Fruit fly (Drosophila melanogaster) ovary, adult (tissue): Measurements from ENCODE around the gene NimB3.

Experiments
- CG17801 ChIP-seq: fragments of 200-800 bp; optimal IDR thresholded peaks from 2 replicates; lab custom pipeline; 2019; ENCODE audit warnings: missing biosample characterization, mild to moderate bottlenecking, missing genetic modification characterization, moderate library complexity; ENCODE audit not compliant: partially characterized antibody

NimB3 gene

dm6 chr2L:13967846-13968350 is at the start of gene NimB3:
NimB3 (minus strand) TSS chr2L:13967985.
- no peak for TF ChIP-seq CG17801

DNA sequence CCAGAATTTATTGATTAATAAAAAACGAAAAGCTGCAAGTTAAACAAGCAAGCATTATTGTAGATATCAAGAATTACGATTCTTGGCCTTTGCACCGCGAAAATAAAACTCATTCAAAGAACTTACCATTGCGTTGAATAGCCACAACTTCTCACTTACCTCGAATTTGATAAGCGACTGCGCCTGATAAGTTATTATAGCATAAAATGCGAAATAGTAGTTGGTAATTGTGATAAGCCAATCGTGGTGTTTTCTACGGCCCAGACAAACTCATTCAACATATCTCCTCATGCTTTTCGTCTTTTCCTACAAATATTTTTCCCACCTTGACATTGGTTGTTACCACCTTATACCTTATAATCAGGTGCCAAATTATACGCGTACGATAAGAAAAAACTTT is 47.3 kb upstream of the NimB3 start:
- no peak for TF ChIP-seq CG17801

DNA sequence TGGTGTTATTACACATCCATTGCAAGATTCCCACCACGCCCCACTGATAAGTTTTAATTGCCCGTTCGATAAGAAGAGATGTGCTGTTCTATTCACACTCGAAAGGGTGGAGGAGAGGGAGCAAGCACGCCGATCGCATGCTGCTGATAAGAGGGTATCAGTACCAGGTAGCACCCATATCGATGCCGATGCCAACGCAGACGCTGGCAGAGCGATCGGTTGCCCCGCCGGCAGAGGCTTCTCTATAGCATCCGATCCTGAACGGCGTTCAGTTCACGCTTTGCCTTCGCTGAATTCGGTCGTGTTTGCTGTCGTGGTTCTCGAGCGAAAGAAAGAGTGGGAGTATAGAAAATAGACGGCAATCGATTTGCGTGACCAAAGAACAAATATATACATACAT is 45.7 kb upstream of the NimB3 start:
- no peak for TF ChIP-seq CG17801

DNA sequence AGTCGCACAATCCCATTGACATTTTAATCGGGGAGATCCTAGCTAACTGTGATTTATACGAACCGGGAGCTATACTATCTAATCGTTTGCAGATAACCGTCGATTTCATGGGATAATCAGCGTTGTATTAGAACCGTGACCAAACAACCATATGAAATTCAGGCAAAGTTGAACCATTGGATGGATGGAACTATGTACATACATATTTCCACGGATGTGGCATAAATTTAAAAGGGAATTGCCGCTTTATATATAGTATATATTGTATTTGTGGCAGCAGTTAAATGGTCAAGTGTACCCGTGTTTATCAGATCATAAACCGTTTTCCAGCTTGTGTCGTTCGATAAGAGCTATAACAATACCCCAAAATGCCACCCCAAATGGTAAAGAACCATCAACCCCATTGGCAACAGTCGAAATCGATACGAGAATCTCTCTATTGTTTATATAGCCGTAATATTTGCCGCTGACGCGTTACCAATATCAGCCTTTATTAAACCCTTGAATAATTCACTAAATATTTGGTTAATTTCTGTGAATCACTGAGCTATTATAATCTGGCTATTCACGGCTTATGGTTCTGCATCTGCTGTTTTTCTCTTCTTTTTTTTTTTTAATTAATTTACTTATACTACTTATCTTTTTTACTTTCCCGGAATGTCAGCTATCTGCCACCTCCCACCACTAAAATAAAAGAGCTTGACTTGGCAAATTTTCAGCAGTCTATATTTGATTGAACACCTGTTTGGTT is 44.7 kb upstream of the NimB3 start, which contains the start of gene bgm:
Gene bgm (plus strand): TSS at position 701 of the 751 bp plus-strand sequence.
- no peak for TF ChIP-seq CG17801

DNA sequence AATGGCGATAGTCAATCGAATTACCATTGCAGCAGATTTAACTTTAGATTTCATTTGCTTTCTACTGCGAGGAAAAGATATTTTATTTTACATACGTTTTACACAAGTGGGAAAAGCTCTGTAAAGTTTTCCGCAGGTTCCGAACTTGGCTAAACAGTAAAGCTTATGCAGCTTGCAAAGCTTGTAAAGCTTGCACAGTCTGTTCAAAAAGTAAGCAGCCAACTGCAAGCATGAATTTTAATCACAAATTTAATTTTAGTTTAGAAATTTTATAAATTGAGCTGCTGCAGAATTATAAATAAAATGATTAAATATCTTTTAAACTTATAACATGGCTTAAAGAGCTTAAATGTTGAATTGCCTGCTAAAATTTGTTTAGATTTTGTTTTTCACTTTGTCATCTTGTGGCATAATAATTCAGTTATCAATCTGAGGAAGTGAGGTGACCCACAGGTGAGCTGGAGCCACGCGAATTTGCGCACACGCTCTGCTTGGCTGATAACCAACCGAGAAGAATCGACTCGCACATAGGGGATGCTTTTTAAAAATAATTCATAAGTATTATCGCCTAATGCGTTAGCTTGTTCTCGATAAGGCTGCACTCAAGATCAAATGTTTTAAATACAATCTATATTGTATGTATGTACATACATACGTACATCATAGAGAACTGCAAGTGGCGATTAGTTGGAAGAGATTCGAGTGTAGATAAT is 44.0 kb upstream of the NimB3 start:
- peak; percentile 2 for TF ChIP-seq CG17801

DNA sequence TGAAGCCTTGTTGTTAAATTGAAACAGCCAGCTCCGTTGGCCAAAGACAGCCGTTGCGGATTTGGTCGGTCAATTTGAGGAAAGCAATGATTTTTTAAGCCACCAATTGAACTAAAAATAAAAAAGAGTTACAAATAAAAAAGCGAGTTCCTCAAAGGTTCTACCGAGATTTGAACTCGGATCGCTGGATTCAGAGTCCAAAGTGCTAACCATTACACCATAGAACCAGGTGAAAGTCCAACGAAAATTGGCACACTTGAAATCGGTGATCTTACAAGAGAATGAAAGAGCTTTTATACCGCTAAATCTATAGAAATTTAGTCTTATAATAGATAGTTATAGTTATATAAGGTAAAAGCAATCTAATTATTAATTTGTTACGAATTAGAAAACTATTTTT is 42.6 kb upstream of the NimB3 start:
- TF ChIP-seq CG17801 = no peak

- no peak for TF ChIP-seq CG17801
Observed at dm6 chr2L:14007801-14008200, 40.0 kb upstream of the NimB3 start, which contains the start of gene CG42692. CG42692 (plus strand) TSS chr2L:14008101.

DNA sequence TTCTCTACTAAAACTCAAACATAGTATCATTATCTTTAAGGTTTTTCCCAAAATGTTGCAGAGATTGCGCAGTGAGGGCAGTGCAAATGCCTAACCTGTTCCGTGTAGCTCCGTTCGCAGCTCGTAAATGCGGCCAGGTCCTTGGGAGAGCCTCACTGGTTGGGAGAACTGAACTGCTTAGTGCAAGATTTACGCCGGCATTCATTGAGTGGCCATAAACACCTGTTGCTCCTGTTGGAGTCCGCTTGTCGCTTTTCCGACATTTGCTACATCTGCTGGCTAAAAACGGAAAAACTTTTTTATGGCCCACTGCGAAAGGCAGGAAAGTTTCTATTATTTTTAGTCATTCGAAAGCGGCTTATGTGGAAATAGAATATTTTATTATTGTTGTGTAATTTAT is 34.1 kb upstream of the NimB3 start:
- no peak for TF ChIP-seq CG17801

- TF ChIP-seq CG17801 = no peak
Observed at dm6 chr2L:14001078-14001477, 33.3 kb upstream of the NimB3 start, which contains the start of gene rk. rk (minus strand) TSS chr2L:14001248.

DNA sequence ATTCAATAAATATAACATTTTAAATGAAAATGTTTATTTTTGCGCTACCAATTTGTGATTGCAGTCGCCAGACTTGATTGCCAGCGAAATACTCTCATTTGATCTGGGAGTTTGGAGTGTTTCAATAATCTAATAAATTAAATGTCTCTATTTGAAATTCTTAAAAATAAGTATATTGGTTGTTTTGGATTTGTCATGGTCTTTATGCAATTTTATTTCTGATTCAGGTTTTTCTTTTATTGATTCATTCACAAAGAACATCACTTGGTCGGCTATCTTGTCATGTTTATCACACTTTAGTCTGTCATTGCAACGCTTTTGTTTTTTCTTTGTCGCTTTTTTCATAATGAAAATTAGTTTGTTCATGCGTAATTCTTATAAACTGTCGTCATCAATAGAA is 31.2 kb upstream of the NimB3 start:
- TF ChIP-seq CG17801 = no peak

DNA sequence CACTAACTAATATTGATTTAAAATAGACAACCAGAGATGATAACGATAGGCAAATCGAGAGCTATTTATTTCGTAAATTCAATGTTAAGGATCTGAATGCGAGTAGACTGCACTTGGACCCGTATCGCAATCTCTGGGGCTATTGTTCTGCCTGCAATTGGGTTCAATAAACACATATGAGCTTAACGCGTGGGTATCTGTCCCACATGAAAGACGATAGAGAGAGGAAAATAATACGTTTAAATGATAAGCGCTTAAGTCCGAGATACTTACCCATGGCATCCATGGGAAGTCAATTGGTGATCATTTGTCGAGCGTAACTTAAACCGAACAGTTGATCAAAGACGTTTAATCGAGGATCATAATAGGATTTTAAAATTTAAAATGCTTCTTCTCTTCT is 12.0 kb upstream of the NimB3 start, which contains the start of gene NimC2:
Gene NimC2 (plus strand): TSS at position 301 of the 400 bp plus-strand sequence.
- no peak for TF ChIP-seq CG17801

- no peak for TF ChIP-seq CG17801
Observed at dm6 chr2L:13977073-13977472, 9.3 kb upstream of the NimB3 start, which contains the start of gene Cyp28a5. Cyp28a5 (plus strand) TSS chr2L:13977302.

dm6 chr2L:13976669-13977068 is 8.9 kb upstream of the NimB3 start, which contains the start of gene NimC1:
NimC1 (minus strand) TSS chr2L:13976769.
- TF ChIP-seq CG17801 = no peak

dm6 chr2L:13972847-13973246 is 5.1 kb upstream of the NimB3 start, which contains the start of gene He:
He (minus strand) TSS chr2L:13972947.
- no peak for TF ChIP-seq CG17801

dm6 chr2L:13969876-13970275 is 2.1 kb upstream of the NimB3 start, which contains the start of the genes NimB4 and NimB5:
NimB4 (minus strand) TSS chr2L:13969976.
NimB5 (plus strand) TSS chr2L:13970177.
- TF ChIP-seq CG17801 = no peak

dm6 chr2L:13966732-13967316 is 961 bp downstream of the NimB3 start, which contains the start of gene NimB2:
NimB2 (minus strand) TSS chr2L:13967018.
- no peak for TF ChIP-seq CG17801
